Fruit fly (Drosophila melanogaster): ENCODE data around the gene Tango6.

Tango6 gene

dm6 chr2L:18966214-18966556 lies 2.6 kb upstream of the Tango6 start:
- TF ChIP-seq hb (GFP tag; IDR thresholded peaks at IDR 0.05; ENCODE audit: partially characterized antibody): no peak
- no peak for TF ChIP-seq Doc3 (GFP tag; IDR thresholded peaks at IDR 0.05; ENCODE audit: partially characterized antibody)
- no peak for TF ChIP-seq Bgb (GFP tag; IDR thresholded peaks at IDR 0.05; ENCODE audit: partially characterized antibody)
- no peak for TF ChIP-seq amos (GFP tag; IDR thresholded peaks at IDR 0.05; ENCODE audit: partially characterized antibody)
- TF ChIP-seq CG9727 (GFP tag; optimal IDR thresholded peaks at IDR 0.05): peak; percentile 78
- TF ChIP-seq prd (optimal IDR thresholded peaks at IDR 0.05): no peak
- TF ChIP-seq prd (GFP tag; IDR thresholded peaks at IDR 0.05): peak; percentile 92
- peak; percentile 75 for TF ChIP-seq CG1233 (GFP tag; optimal IDR thresholded peaks at IDR 0.05)
- TF ChIP-seq Oaz (GFP tag; IDR thresholded peaks at IDR 0.05): peak; percentile 82
- peak; percentile 88 for TF ChIP-seq H2.0 (GFP tag; IDR thresholded peaks at IDR 0.05)
- peak; percentile 0 for TF ChIP-seq disco-r (GFP tag; optimal IDR thresholded peaks at IDR 0.05)
- TF ChIP-seq Mad (GFP tag; optimal IDR thresholded peaks at IDR 0.05): peak; percentile 16
- TF ChIP-seq nau (GFP tag; optimal IDR thresholded peaks at IDR 0.05): no peak
- no peak for TF ChIP-seq Gsc (GFP tag; IDR thresholded peaks at IDR 0.05)
- peak; percentile 37 for TF ChIP-seq CG8089 (GFP tag; optimal IDR thresholded peaks at IDR 0.05)
- peak; percentile 84 for TF ChIP-seq HLH3B (GFP tag; IDR thresholded peaks at IDR 0.05)
- TF ChIP-seq CG10366 (GFP tag; IDR thresholded peaks at IDR 0.05): peak; percentile 88
- TF ChIP-seq salm (tag; optimal IDR thresholded peaks at IDR 0.05): peak; percentile 15
- TF ChIP-seq CG5953 (GFP tag; IDR thresholded peaks at IDR 0.05): peak; percentile 24; the same call in 1 of the 2 replicates
- TF ChIP-seq CG3726 (GFP tag; IDR thresholded peaks at IDR 0.05): peak; percentile 46; the same call in 1 of the 3 replicates
- TF ChIP-seq CG2889 (GFP tag; IDR thresholded peaks at IDR 0.05): peak; percentile 92
- peak; percentile 3 for TF ChIP-seq CG2875 (GFP tag; optimal IDR thresholded peaks at IDR 0.05)
- TF ChIP-seq otp (GFP tag; IDR thresholded peaks at IDR 0.05): peak; percentile 88
- TF ChIP-seq lilli (GFP tag; optimal IDR thresholded peaks at IDR 0.05): peak; percentile 78
- TF ChIP-seq HHEX (GFP tag; optimal IDR thresholded peaks at IDR 0.05): peak; percentile 86
- 0 out of 3 replicates have a peak, but pooled peaks have one; percentile 6 for TF ChIP-seq Optix (GFP tag; IDR thresholded peaks at IDR 0.05)
- no peak for TF ChIP-seq Bdp1 (GFP tag; optimal IDR thresholded peaks at IDR 0.05)
- TF ChIP-seq sna (GFP tag; IDR thresholded peaks at IDR 0.05; ENCODE audit: partially characterized antibody): no peak
- peak; percentile 97 for TF ChIP-seq CG32532 (GFP tag; IDR thresholded peaks at IDR 0.05)
- TF ChIP-seq pros (GFP tag; optimal IDR thresholded peaks at IDR 0.05): no peak
- no peak for TF ChIP-seq CG14965 (GFP tag; optimal IDR thresholded peaks at IDR 0.05; ENCODE audit: borderline replicate concordance)
- TF ChIP-seq sc (optimal IDR thresholded peaks at IDR 0.05): no peak
- no peak for TF ChIP-seq sc (GFP tag; optimal IDR thresholded peaks at IDR 0.05)
- TF ChIP-seq CG18262 (tag; optimal IDR thresholded peaks at IDR 0.05): peak; percentile 71
- TF ChIP-seq rib (GFP tag; IDR thresholded peaks at IDR 0.05): peak; percentile 97
- TF ChIP-seq Awh (GFP tag; IDR thresholded peaks at IDR 0.05): peak; percentile 71
- TF ChIP-seq CG10321 (GFP tag; IDR thresholded peaks at IDR 0.05): peak; percentile 64
- no peak for TF ChIP-seq CG11723 (GFP tag; optimal IDR thresholded peaks at IDR 0.05)
- peak; percentile 24; the same call in 1 of the 3 replicates for TF ChIP-seq z (GFP tag; IDR thresholded peaks at IDR 0.05)
- TF ChIP-seq CG11504 (tag; optimal IDR thresholded peaks at IDR 0.05): peak; percentile 81
- TF ChIP-seq CG7928 (GFP tag; optimal IDR thresholded peaks at IDR 0.05): peak; percentile 49
- TF ChIP-seq eve (GFP tag; optimal IDR thresholded peaks at IDR 0.05): no peak
- peak; percentile 67 for TF ChIP-seq CG18476 (GFP tag; optimal IDR thresholded peaks at IDR 0.05)
- TF ChIP-seq Dll (GFP tag; IDR thresholded peaks at IDR 0.05; ENCODE audit: partially characterized antibody): no peak
- peak; percentile 88 for TF ChIP-seq so (GFP tag; IDR thresholded peaks at IDR 0.05)
- peak; percentile 46 for TF ChIP-seq CG7271 (tag; optimal IDR thresholded peaks at IDR 0.05)
- no peak for TF ChIP-seq bigmax (GFP tag; optimal IDR thresholded peaks at IDR 0.05)
- TF ChIP-seq corto (GFP tag; optimal IDR thresholded peaks at IDR 0.05): peak; percentile 10
- TF ChIP-seq ken (GFP tag; IDR thresholded peaks at IDR 0.05): peak; percentile 65; the same call in 2 of the 3 replicates
- TF ChIP-seq Fer3 (tag; optimal IDR thresholded peaks at IDR 0.05): peak; percentile 94
- TF ChIP-seq Dbx (GFP tag; IDR thresholded peaks at IDR 0.05): peak; percentile 97
- no peak for TF ChIP-seq CG3407 (GFP tag; optimal IDR thresholded peaks at IDR 0.05)
